Worm (Caenorhabditis elegans) whole organism, L4 larva: Measurements from ENCODE around the gene E04F6.4.

ENCODE experiments used
- F10B5.3 ChIP-seq: sonication (generic microtip); optimal IDR thresholded peaks from 2 replicates; lab custom pipeline; 2016; ENCODE audit warnings: mild to moderate bottlenecking, missing genetic modification characterization, missing compliant biosample characterization
- F26F4.8 ChIP-seq: fragments of 200-800 bp; sonication (Bioruptor generic); conservative IDR thresholded peaks from 2 replicates; pipeline ENCODE4 v1.3.6; 2022; ENCODE audit warnings: missing genetic modification characterization, missing compliant biosample characterization
- F49E8.2 ChIP-seq: sonication (generic microtip); optimal IDR thresholded peaks from 2 replicates; lab custom pipeline; 2016; ENCODE audit warnings: missing compliant biosample characterization, mild to moderate bottlenecking, missing genetic modification characterization, borderline replicate concordance
- ZK337.2 ChIP-seq: fragments of 200-800 bp; sonication (Bioruptor generic); IDR thresholded peaks from 2 replicates; pipeline ENCODE4 v1.3.6; 2022; ENCODE audit warnings: missing genetic modification reagents, missing genetic modification characterization, missing compliant biosample characterization
- aha-1 ChIP-seq: fragments of 150-350 bp; peaks from one replicate; lab custom pipeline; 2014; ENCODE audit warnings: missing biosample characterization, missing genetic modification characterization
- aly-2 ChIP-seq: sonication (generic microtip); optimal IDR thresholded peaks from 2 replicates; lab custom pipeline; 2018; ENCODE audit warnings: missing biosample characterization, missing genetic modification characterization
- ceh-20 ChIP-seq: fragments of 200-800 bp; sonication (Bioruptor generic); IDR thresholded peaks from 2 replicates; pipeline ENCODE4 v1.3.6; 2022; ENCODE audit warnings: missing genetic modification reagents, missing genetic modification characterization, missing compliant biosample characterization
- ceh-28 ChIP-seq: fragments of 150-350 bp; optimal IDR thresholded peaks from 2 replicates; lab custom pipeline; 2014; ENCODE audit warnings: missing biosample characterization, missing genetic modification reagents, missing genetic modification characterization
- ceh-44 ChIP-seq: fragments of 200-800 bp; sonication (Bioruptor generic); IDR thresholded peaks from 2 replicates; pipeline ENCODE4 v1.3.6; 2022; ENCODE audit warnings: missing genetic modification reagents, missing genetic modification characterization, missing compliant biosample characterization
- ceh-82 ChIP-seq: sonication (generic microtip); optimal IDR thresholded peaks from 2 replicates; lab custom pipeline; 2017; ENCODE audit warnings: missing biosample characterization, missing genetic modification characterization
- cey-2 ChIP-seq: sonication (generic microtip); optimal IDR thresholded peaks from 3 replicates; lab custom pipeline; 2017; ENCODE audit warnings: missing genetic modification characterization, mild to moderate bottlenecking, missing compliant biosample characterization, antibody characterized with exemption, borderline replicate concordance; ENCODE audit not compliant: insufficient read depth
- daf-16 ChIP-seq, 3 experiments: sonication (generic microtip); optimal IDR thresholded peaks; 2 replicates each; lab custom pipeline; 2016 to 2017; ENCODE audit warnings: missing genetic modification characterization in 3 of 3, missing genetic modification reagents in 3 of 3, mild to moderate bottlenecking in 2 of 3, missing compliant biosample characterization in 2 of 3, missing biosample characterization in 1 of 3, moderate library complexity in 1 of 3
- daf-19 ChIP-seq: fragments of 200-800 bp; sonication (Bioruptor generic); conservative IDR thresholded peaks from 2 replicates; pipeline ENCODE4 v1.3.6; 2022; ENCODE audit warnings: missing genetic modification characterization, missing compliant biosample characterization
- daf-8 ChIP-seq: fragments of 200-800 bp; sonication (Bioruptor generic); IDR thresholded peaks from 2 replicates; pipeline ENCODE4 v1.3.6; 2022; ENCODE audit warnings: missing genetic modification characterization, missing compliant biosample characterization
- dmd-8 ChIP-seq: fragments of 200-800 bp; sonication (Bioruptor generic); IDR thresholded peaks from 2 replicates; pipeline ENCODE4 v1.3.6; 2022; ENCODE audit warnings: missing genetic modification characterization, missing compliant biosample characterization
- dmd-9 ChIP-seq: fragments of 200-800 bp; sonication (Bioruptor generic); IDR thresholded peaks from 2 replicates; pipeline ENCODE4 v1.3.6; 2022; ENCODE audit warnings: missing genetic modification reagents, missing genetic modification characterization, missing compliant biosample characterization
- dpl-1 ChIP-seq: fragments of 150-350 bp; optimal IDR thresholded peaks from 2 replicates; lab custom pipeline; 2014; ENCODE audit warnings: missing biosample characterization, missing genetic modification reagents, missing genetic modification characterization
- gei-8 ChIP-seq: fragments of 200-800 bp; sonication (Bioruptor generic); optimal IDR thresholded peaks from 2 replicates; lab custom pipeline; 2018; ENCODE audit warnings: mild to moderate bottlenecking, missing genetic modification characterization, missing compliant biosample characterization
- hif-1 ChIP-seq, 2 experiments: sonication (generic microtip); optimal IDR thresholded peaks; 2 replicates each; lab custom pipeline; 2016 to 2017; ENCODE audit warnings: missing compliant biosample characterization in 2 of 2, missing genetic modification characterization in 2 of 2, missing genetic modification reagents in 2 of 2, missing genotype in 2 of 2, mild to moderate bottlenecking in 1 of 2
- hlh-30 ChIP-seq: sonication (generic microtip); optimal IDR thresholded peaks from 2 replicates; lab custom pipeline; 2017; ENCODE audit warnings: antibody characterized with exemption, mild to moderate bottlenecking, missing genetic modification characterization, missing compliant biosample characterization; ENCODE audit not compliant: insufficient read depth
- lim-7 ChIP-seq: fragments of 200-800 bp; sonication (Bioruptor generic); IDR thresholded peaks from 2 replicates; pipeline ENCODE4 v1.3.6; 2022; ENCODE audit warnings: missing genetic modification characterization, missing compliant biosample characterization
- lin-1 ChIP-seq: fragments of 200-800 bp; sonication (Bioruptor generic); IDR thresholded peaks from 2 replicates; pipeline ENCODE4 v1.3.6; 2022; ENCODE audit warnings: missing genetic modification reagents, missing genetic modification characterization, missing compliant biosample characterization
- lin-15B ChIP-seq: fragments of 150-350 bp; sonication (generic microtip); optimal IDR thresholded peaks from 3 replicates; lab custom pipeline; 2014; ENCODE audit warnings: missing biosample characterization, missing genetic modification characterization
- lin-29 ChIP-seq: fragments of 200-800 bp; sonication (Bioruptor generic); IDR thresholded peaks from 2 replicates; pipeline ENCODE4 v1.3.6; 2022; ENCODE audit warnings: missing genetic modification reagents, missing genetic modification characterization, missing compliant biosample characterization
- lin-38 ChIP-seq: fragments of 200-800 bp; sonication (Bioruptor generic); IDR thresholded peaks from 2 replicates; pipeline ENCODE4 v1.3.6; 2022; ENCODE audit warnings: missing genetic modification reagents, missing genetic modification characterization, missing compliant biosample characterization
- lir-3 ChIP-seq: sonication (generic microtip); optimal IDR thresholded peaks from 2 replicates; lab custom pipeline; 2016; ENCODE audit warnings: mild to moderate bottlenecking, missing genetic modification characterization, missing compliant biosample characterization
- mdl-1 ChIP-seq, 2 experiments: fragments of 150-350 bp in 1 of 2; sonication (generic microtip) in 1 of 2; optimal IDR thresholded peaks; 2 replicates each; lab custom pipeline; 2014 to 2017; ENCODE audit warnings: missing biosample characterization in 2 of 2, missing genetic modification characterization in 2 of 2
- mdt-29 ChIP-seq: fragments of 200-800 bp; sonication (Bioruptor generic); IDR thresholded peaks from 2 replicates; pipeline ENCODE4 v1.3.6; 2022; ENCODE audit warnings: missing genetic modification reagents, missing genetic modification characterization, missing compliant biosample characterization
- mes-2 ChIP-seq: sonication (generic microtip); optimal IDR thresholded peaks from 2 replicates; lab custom pipeline; 2016; ENCODE audit warnings: missing genotype, mild to moderate bottlenecking, missing genetic modification characterization, missing compliant biosample characterization; ENCODE audit not compliant: poor library complexity, severe bottlenecking
- mxl-3 ChIP-seq: fragments of 200-800 bp; sonication (Bioruptor generic); optimal IDR thresholded peaks from 2 replicates; lab custom pipeline; 2018; ENCODE audit warnings: mild to moderate bottlenecking, missing genetic modification characterization, missing compliant biosample characterization
- nhr-10 ChIP-seq: fragments of 150-350 bp; optimal IDR thresholded peaks from 2 replicates; lab custom pipeline; 2014; ENCODE audit warnings: missing biosample characterization, missing genetic modification characterization
- nhr-111 ChIP-seq: fragments of 200-800 bp; sonication (Bioruptor generic); optimal IDR thresholded peaks from 2 replicates; lab custom pipeline; 2018; ENCODE audit warnings: mild to moderate bottlenecking, missing genetic modification characterization, missing compliant biosample characterization
- nhr-41 ChIP-seq: fragments of 200-800 bp; sonication (Bioruptor generic); IDR thresholded peaks from 2 replicates; pipeline ENCODE4 v1.3.6; 2022; ENCODE audit warnings: missing genetic modification reagents, missing genetic modification characterization, missing compliant biosample characterization
- nhr-6 ChIP-seq: fragments of 150-350 bp; optimal IDR thresholded peaks from 2 replicates; lab custom pipeline; 2014; ENCODE audit warnings: missing biosample characterization, missing genetic modification characterization
- nhr-77 ChIP-seq: fragments of 150-350 bp; optimal IDR thresholded peaks from 2 replicates; lab custom pipeline; 2014; ENCODE audit warnings: missing biosample characterization, missing genetic modification characterization
- pqm-1 ChIP-seq: sonication (generic microtip); optimal IDR thresholded peaks from 2 replicates; lab custom pipeline; 2017; ENCODE audit warnings: missing biosample characterization, missing genetic modification characterization
- rbr-2 ChIP-seq: sonication (generic microtip); optimal IDR thresholded peaks from 2 replicates; lab custom pipeline; 2016; ENCODE audit warnings: missing genotype, missing genetic modification characterization, missing compliant biosample characterization
- skn-1 ChIP-seq: fragments of 150-350 bp; optimal IDR thresholded peaks from 2 replicates; lab custom pipeline; 2014; ENCODE audit warnings: missing biosample characterization, missing genetic modification characterization
- snpc-1.2 ChIP-seq: fragments of 200-800 bp; sonication (Bioruptor generic); IDR thresholded peaks from 2 replicates; pipeline ENCODE4 v1.3.6; 2022; ENCODE audit warnings: missing genetic modification reagents, missing genetic modification characterization, missing compliant biosample characterization
- snpc-4 ChIP-seq: fragments of 150-350 bp; optimal IDR thresholded peaks from 2 replicates; lab custom pipeline; 2014; ENCODE audit warnings: missing biosample characterization, missing genetic modification characterization
- spr-1 ChIP-seq: sonication (generic microtip); optimal IDR thresholded peaks from 2 replicates; lab custom pipeline; 2016; ENCODE audit warnings: mild to moderate bottlenecking, missing genetic modification characterization, missing compliant biosample characterization
- spr-3 ChIP-seq: fragments of 200-800 bp; sonication (Bioruptor generic); optimal IDR thresholded peaks from 2 replicates; lab custom pipeline; 2018; ENCODE audit warnings: mild to moderate bottlenecking, missing genetic modification characterization, missing compliant biosample characterization
- tag-97 ChIP-seq: fragments of 200-800 bp; sonication (Bioruptor generic); IDR thresholded peaks from 2 replicates; pipeline ENCODE4 v1.3.6; 2022; ENCODE audit warnings: missing genetic modification characterization, missing compliant biosample characterization
- unc-39 ChIP-seq: sonication (generic microtip); optimal IDR thresholded peaks from 2 replicates; lab custom pipeline; 2017; ENCODE audit warnings: missing biosample characterization, missing genetic modification characterization
- unc-62 ChIP-seq, 3 experiments: fragments of 150-350 bp in 1 of 3; sonication (generic microtip); optimal IDR thresholded peaks in 2 of 3; peaks in 1 of 3; 1 replicate in 1 of 3; 2 replicates in 2 of 3; lab custom pipeline; 2014 to 2017; ENCODE audit warnings: missing biosample characterization in 3 of 3, missing genetic modification characterization in 3 of 3, missing genetic modification reagents in 3 of 3, missing genotype in 1 of 3
- vab-7 ChIP-seq: fragments of 200-800 bp; sonication (Bioruptor generic); IDR thresholded peaks from 2 replicates; pipeline ENCODE4 v1.3.6; 2022; ENCODE audit warnings: missing genetic modification reagents, missing genetic modification characterization, missing compliant biosample characterization
- zfp-3 ChIP-seq: fragments of 200-800 bp; sonication (Bioruptor generic); conservative IDR thresholded peaks from 2 replicates; pipeline ENCODE4 v1.3.6; 2022; ENCODE audit warnings: missing genetic modification reagents, missing genetic modification characterization, missing compliant biosample characterization
- zip-11 ChIP-seq: fragments of 200-800 bp; sonication (Bioruptor generic); IDR thresholded peaks from 2 replicates; pipeline ENCODE4 v1.3.6; 2022; ENCODE audit warnings: missing genetic modification characterization, missing compliant biosample characterization
- ztf-7 ChIP-seq: fragments of 150-350 bp; optimal IDR thresholded peaks from 2 replicates; lab custom pipeline; 2014; ENCODE audit warnings: missing biosample characterization, missing genetic modification characterization

The E04F6.4 gene

ce11 chrII:7200051-7200599, 10.9 kb downstream of the E04F6.4 start, which contains the start of gene pcrg-1 (continued):
- no peak for TF ChIP-seq ceh-82 (tag; lab: Kevin White, UChicago)
- peak; percentile 73 for TF ChIP-seq F49E8.2 (tag; lab: Kevin White, UChicago)
- TF ChIP-seq spr-3 (GFP tag; lab: Kevin White, UChicago): peak; percentile 59
- TF ChIP-seq daf-8 (GFP tag; lab: Robert Waterston, UW): peak; percentile 73; the same call in 1 of the 2 replicates
- peak; percentile 84 for TF ChIP-seq lin-38 (GFP tag; lab: Robert Waterston, UW)
- no peak for TF ChIP-seq pqm-1 (tag; lab: Kevin White, UChicago)
- no peak for TF ChIP-seq unc-39 (tag; lab: Kevin White, UChicago)
- no peak for TF ChIP-seq nhr-10 (tag; lab: Kevin White, UChicago)
- TF ChIP-seq nhr-111: peak; percentile 76
- TF ChIP-seq F10B5.3 (tag; lab: Kevin White, UChicago): peak; percentile 72
- peak; percentile 89 for TF ChIP-seq lim-7
- peak; percentile 81 to 87 for TF ChIP-seq daf-16 (GFP tag; optimal IDR thresholded peaks at IDR 0.05; lab: Kevin White, UChicago)
- peak; percentile 60 for TF ChIP-seq daf-16 (tag; optimal IDR thresholded peaks at IDR 0.05; lab: Kevin White, UChicago)
- TF ChIP-seq spr-1 (tag; lab: Kevin White, UChicago): peak; percentile 80
- TF ChIP-seq lin-15B (tag; lab: Kevin White, UChicago): no peak
- TF ChIP-seq snpc-4 (tag; lab: Kevin White, UChicago): peak; percentile 95
- TF ChIP-seq unc-62 (GFP tag; optimal IDR thresholded peaks at IDR 0.05 in 1 of 2; lab: Kevin White, UChicago): peak in 1 of 2 experiments; percentile 81
- TF ChIP-seq unc-62 (tag; optimal IDR thresholded peaks at IDR 0.05; lab: Kevin White, UChicago): no peak
- peak; percentile 80 for TF ChIP-seq mdt-29 (GFP tag; lab: Robert Waterston, UW)
- peak; percentile 70 for TF ChIP-seq lir-3 (tag; lab: Kevin White, UChicago)
- peak; percentile 66 for TF ChIP-seq lin-1
- TF ChIP-seq mes-2 (tag; lab: Kevin White, UChicago): peak; percentile 73
- peak; percentile 89 for TF ChIP-seq aha-1 (tag; lab: Kevin White, UChicago)
- TF ChIP-seq hlh-30 (tag; lab: Kevin White, UChicago): peak; percentile 69
- TF ChIP-seq rbr-2 (tag; lab: Kevin White, UChicago): peak; percentile 74
- TF ChIP-seq nhr-77: no peak
- TF ChIP-seq ZK337.2 (GFP tag; lab: Robert Waterston, UW): peak; percentile 21
- TF ChIP-seq cey-2 (tag; lab: Kevin White, UChicago): no peak
- no peak for TF ChIP-seq mdl-1 (tag; optimal IDR thresholded peaks at IDR 0.05; lab: Kevin White, UChicago)
- peak; percentile 95 for TF ChIP-seq F26F4.8 (GFP tag; lab: Robert Waterston, UW)
- TF ChIP-seq dmd-9 (GFP tag; lab: Robert Waterston, UW): peak; percentile 78; the same call in 1 of the 2 replicates
- TF ChIP-seq nhr-41: peak; percentile 89
- TF ChIP-seq zip-11 (GFP tag; lab: Robert Waterston, UW): peak; percentile 66
- TF ChIP-seq ceh-28: no peak
- TF ChIP-seq tag-97 (GFP tag; lab: Robert Waterston, UW): no peak
- TF ChIP-seq lin-29 (GFP tag; lab: Robert Waterston, UW): peak; percentile 79
- TF ChIP-seq ceh-20 (GFP tag; lab: Robert Waterston, UW): peak; percentile 79
- TF ChIP-seq gei-8 (GFP tag; lab: Kevin White, UChicago): peak; percentile 12
- TF ChIP-seq zfp-3 (GFP tag; lab: Robert Waterston, UW): peak; percentile 51; the same call in 1 of the 2 replicates
- TF ChIP-seq vab-7: peak; percentile 93
- no peak for TF ChIP-seq aly-2
- TF ChIP-seq dpl-1 (GFP tag; lab: Kevin White, UChicago): peak; percentile 50
- peak; percentile 57 for TF ChIP-seq ztf-7 (tag; lab: Kevin White, UChicago)
- peak; percentile 94 for TF ChIP-seq dmd-8 (GFP tag; lab: Robert Waterston, UW)
- TF ChIP-seq snpc-1.2 (GFP tag; lab: Robert Waterston, UW): peak; percentile 86
- peak; percentile 63; the same call in 1 of the 2 replicates for TF ChIP-seq daf-19 (GFP tag; lab: Robert Waterston, UW)
- TF ChIP-seq hif-1 (tag; optimal IDR thresholded peaks at IDR 0.05; lab: Kevin White, UChicago): peak; percentile 12 to 56
- TF ChIP-seq mxl-3: peak; percentile 85
- no peak for TF ChIP-seq skn-1 (tag; lab: Kevin White, UChicago)
- TF ChIP-seq nhr-6 (tag; lab: Kevin White, UChicago): peak; percentile 77
- TF ChIP-seq ceh-44 (GFP tag; lab: Robert Waterston, UW): peak; percentile 62; the same call in 1 of the 2 replicates
